Fruit fly (Drosophila melanogaster) whole organism, adult: ENCODE results near the gene CG15418.
A peak's percentile ranks its signal among the peaks of the same experiment; 100 is the strongest.

Experiments used
- CG11617 ChIP-seq: fragments of 200-800 bp; sonication (Bioruptor generic); optimal IDR thresholded peaks from 2 replicates; lab custom pipeline; 2017; ENCODE audit warnings: mild to moderate bottlenecking, missing biosample characterization, missing genetic modification reagents, missing genetic modification characterization
- CG12768 ChIP-seq: fragments of 200-800 bp; sonication (Bioruptor generic); optimal IDR thresholded peaks from 2 replicates; lab custom pipeline; 2017; ENCODE audit warnings: missing biosample characterization, missing genetic modification characterization, mild to moderate bottlenecking, moderate library complexity, missing genetic modification reagents
- Crg-1 ChIP-seq: fragments of 200-800 bp; sonication (Bioruptor generic); optimal IDR thresholded peaks from 2 replicates; lab custom pipeline; 2016; ENCODE audit warnings: missing biosample characterization, missing genetic modification characterization
- bab1 ChIP-seq: fragments of 200-800 bp; sonication (Bioruptor generic); optimal IDR thresholded peaks from 3 replicates; lab custom pipeline; 2019; ENCODE audit warnings: missing biosample characterization, mild to moderate bottlenecking, missing genetic modification characterization, moderate library complexity
- cic ChIP-seq: fragments of 200-800 bp; sonication (Bioruptor generic); optimal IDR thresholded peaks from 2 replicates; lab custom pipeline; 2017; ENCODE audit warnings: missing biosample characterization, mild to moderate bottlenecking, missing genetic modification characterization, moderate library complexity
- cnc ChIP-seq, 2 experiments: fragments of >200 bp; optimal IDR thresholded peaks; 2 replicates each; lab custom pipeline; 2017
- kay ChIP-seq: fragments of 200-800 bp; sonication (Bioruptor generic); peaks from one replicate; lab custom pipeline; 2016; ENCODE audit warnings: missing biosample characterization, missing genetic modification characterization, borderline replicate concordance
- ovo ChIP-seq: fragments of 200-800 bp; sonication (Bioruptor generic); optimal IDR thresholded peaks from 2 replicates; lab custom pipeline; 2016; ENCODE audit warnings: missing biosample characterization, missing genetic modification characterization
- tj ChIP-seq: fragments of 200-800 bp; sonication (Bioruptor generic); optimal IDR thresholded peaks from 3 replicates; lab custom pipeline; 2017; ENCODE audit warnings: missing biosample characterization, mild to moderate bottlenecking, missing genetic modification characterization, moderate library complexity

dm6 chr2L:3655698-3656105, 34.2 kb upstream of the CG15418 start:
- TF ChIP-seq CG11617 (GFP tag; lab: Kevin White, UChicago) = peak; percentile 99
- TF ChIP-seq cnc (optimal IDR thresholded peaks at IDR 0.05; lab: Kevin White, UChicago) = no peak
- TF ChIP-seq bab1 = peak; percentile 99
- TF ChIP-seq tj (GFP tag; lab: Kevin White, UChicago) = peak; percentile 90
- peak; percentile 95 for TF ChIP-seq ovo
- TF ChIP-seq CG12768 = peak; percentile 99
- TF ChIP-seq cic (GFP tag; lab: Kevin White, UChicago) = peak; percentile 93
- peak; percentile 98 for TF ChIP-seq kay
- peak; percentile 98 for TF ChIP-seq Crg-1
